Worm (Caenorhabditis elegans): ENCODE measurements around the gene nhr-108.
"Not testable (repeated sequence)": the region's sequence is repeated elsewhere in the genome, so short reads cannot be mapped to it uniquely, and the experiment has no call there.

nhr-108 gene

DNA sequence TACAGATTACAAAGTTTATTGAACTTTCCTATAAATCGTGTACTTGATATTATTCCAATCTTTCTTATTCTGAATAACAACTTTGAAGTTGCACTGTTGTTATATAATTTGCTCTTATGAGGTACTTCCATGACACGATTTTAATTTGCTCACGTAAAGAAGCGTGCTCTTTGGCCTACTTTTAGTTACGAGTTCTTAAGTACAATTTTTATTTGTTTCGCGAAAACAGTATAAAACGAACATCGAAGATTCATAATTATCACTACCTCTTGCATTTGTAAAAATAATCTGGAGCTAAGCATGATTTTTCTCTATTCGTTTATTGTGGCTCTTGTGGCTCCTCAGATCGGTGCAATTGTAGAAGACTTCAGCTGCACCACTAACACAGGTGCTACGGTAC lies 10.6 kb downstream of the nhr-108 start, which contains the start of gene F35E8.7:
F35E8.7 (plus strand) TSS at position 301 of the 400 bp plus-strand sequence.
- TF ChIP-seq ceh-13 (GFP tag; optimal IDR thresholded peaks at IDR 0.05): no peak
- no peak for TF ChIP-seq pes-1 (GFP tag; IDR thresholded peaks at IDR 0.05)
- TF ChIP-seq hnd-1 (tag; optimal IDR thresholded peaks at IDR 0.05): no peak
- no peak for TF ChIP-seq aly-1 (tag; optimal IDR thresholded peaks at IDR 0.05)
- no peak for TF ChIP-seq scrt-1 (GFP tag; IDR thresholded peaks at IDR 0.05)
- no peak for TF ChIP-seq ets-7 (tag; optimal IDR thresholded peaks at IDR 0.05)
- no peak for TF ChIP-seq ama-1 (optimal IDR thresholded peaks at IDR 0.05)

- no peak for TF ChIP-seq ceh-13 (GFP tag; optimal IDR thresholded peaks at IDR 0.05)
- no peak for TF ChIP-seq flt-1 (GFP tag; IDR thresholded peaks at IDR 0.05)
- no peak for TF ChIP-seq hmbx-1 (tag; optimal IDR thresholded peaks at IDR 0.05)
Measured at ce11 chrV:15912677-15913076, 11.6 kb downstream of the nhr-108 start.

DNA sequence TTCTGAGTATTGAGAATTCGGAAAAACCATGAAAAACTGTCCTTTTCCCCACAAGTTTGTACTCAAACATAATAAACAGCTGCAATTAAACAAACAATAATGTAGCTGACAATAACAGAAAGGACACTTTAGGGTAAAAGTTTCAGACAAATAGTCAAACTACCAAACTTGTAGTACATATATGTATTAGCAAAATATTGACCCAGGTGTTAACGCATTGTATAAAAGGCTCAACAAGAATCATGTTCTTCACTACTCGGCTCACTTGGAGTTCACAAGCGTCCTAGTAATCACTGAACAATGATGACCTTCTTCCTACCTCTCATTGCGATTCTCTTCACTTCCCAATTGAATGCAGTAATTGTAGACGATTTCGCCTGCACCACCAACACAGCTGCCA lies 12.4 kb downstream of the nhr-108 start, which contains the start of gene F35E8.6:
F35E8.6 (plus strand) TSS at position 301 of the 400 bp plus-strand sequence.
- TF ChIP-seq pes-1 (GFP tag; IDR thresholded peaks at IDR 0.05) (no peak), ama-1 (optimal IDR thresholded peaks at IDR 0.05) (no peak), hmbx-1 (tag; optimal IDR thresholded peaks at IDR 0.05) (no peak), F13C5.2 (tag; optimal IDR thresholded peaks at IDR 0.05) (no peak), ceh-13 (GFP tag; optimal IDR thresholded peaks at IDR 0.05) (no peak), ets-7 (tag; optimal IDR thresholded peaks at IDR 0.05) (no peak), B0310.2 (tag; optimal IDR thresholded peaks at IDR 0.05) (no peak), ceh-36 (tag; optimal IDR thresholded peaks at IDR 0.05) (no peak), scrt-1 (GFP tag; IDR thresholded peaks at IDR 0.05) (no peak), tbx-11 (GFP tag; IDR thresholded peaks at IDR 0.05) (no peak), hmg-4 (GFP tag; optimal IDR thresholded peaks at IDR 0.05) (no peak), flt-1 (GFP tag; IDR thresholded peaks at IDR 0.05) (no peak), sea-1 (GFP tag; conservative IDR thresholded peaks at IDR 0.05) (no peak)

DNA sequence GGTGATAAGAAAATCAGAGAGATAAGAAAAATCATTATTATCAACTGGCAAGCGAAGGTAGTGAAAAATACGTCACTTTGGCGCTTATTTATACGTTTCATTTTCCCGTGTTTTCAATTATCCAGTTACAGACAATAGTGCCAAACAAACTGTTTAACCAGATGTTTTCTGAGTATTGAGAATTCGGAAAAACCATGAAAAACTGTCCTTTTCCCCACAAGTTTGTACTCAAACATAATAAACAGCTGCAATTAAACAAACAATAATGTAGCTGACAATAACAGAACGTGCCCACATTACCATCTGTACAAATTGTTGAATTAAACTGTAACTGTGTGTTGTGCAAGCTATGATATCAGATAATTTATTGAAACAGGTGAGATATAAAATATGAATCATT lies 18.7 kb downstream of the nhr-108 start, which contains the start of the genes F35E8.1 and F35E8.2:
F35E8.1 (minus strand) TSS at position 101 of the 400 bp plus-strand sequence.
F35E8.2 (plus strand) TSS at position 132 of the 400 bp plus-strand sequence.
- not testable (repeated sequence) for TF ChIP-seq tra-4 (tag; optimal IDR thresholded peaks at IDR 0.05); hmg-4 (GFP tag; optimal IDR thresholded peaks at IDR 0.05); aly-1 (tag; optimal IDR thresholded peaks at IDR 0.05)

- TF ChIP-seq tbx-11 (GFP tag; IDR thresholded peaks at IDR 0.05) (no peak), flt-1 (GFP tag; IDR thresholded peaks at IDR 0.05) (no peak), pes-1 (GFP tag; IDR thresholded peaks at IDR 0.05) (no peak), hnd-1 (tag; optimal IDR thresholded peaks at IDR 0.05) (no peak), ceh-36 (tag; optimal IDR thresholded peaks at IDR 0.05) (no peak), hmbx-1 (tag; optimal IDR thresholded peaks at IDR 0.05) (no peak), hmg-4 (GFP tag; optimal IDR thresholded peaks at IDR 0.05) (no peak), ets-7 (tag; optimal IDR thresholded peaks at IDR 0.05) (no peak), scrt-1 (GFP tag; IDR thresholded peaks at IDR 0.05) (no peak), F13C5.2 (tag; optimal IDR thresholded peaks at IDR 0.05) (no peak), tbx-37 (GFP tag; conservative IDR thresholded peaks at IDR 0.05) (no peak), aly-1 (tag; optimal IDR thresholded peaks at IDR 0.05) (no peak), ama-1 (optimal IDR thresholded peaks at IDR 0.05) (no peak)
Measured at ce11 chrV:15900564-15900963, 23.7 kb downstream of the nhr-108 start.

ce11 chrV:15899696-15900095 lies 24.6 kb downstream of the nhr-108 start, which contains the start of gene T06C12.14:
Gene T06C12.14, plus strand, starts transcription at chrV:15899996.
- TF ChIP-seq hmg-4 (GFP tag; optimal IDR thresholded peaks at IDR 0.05): no peak
- TF ChIP-seq scrt-1 (GFP tag; IDR thresholded peaks at IDR 0.05): no peak
- no peak for TF ChIP-seq F13C5.2 (tag; optimal IDR thresholded peaks at IDR 0.05)

DNA sequence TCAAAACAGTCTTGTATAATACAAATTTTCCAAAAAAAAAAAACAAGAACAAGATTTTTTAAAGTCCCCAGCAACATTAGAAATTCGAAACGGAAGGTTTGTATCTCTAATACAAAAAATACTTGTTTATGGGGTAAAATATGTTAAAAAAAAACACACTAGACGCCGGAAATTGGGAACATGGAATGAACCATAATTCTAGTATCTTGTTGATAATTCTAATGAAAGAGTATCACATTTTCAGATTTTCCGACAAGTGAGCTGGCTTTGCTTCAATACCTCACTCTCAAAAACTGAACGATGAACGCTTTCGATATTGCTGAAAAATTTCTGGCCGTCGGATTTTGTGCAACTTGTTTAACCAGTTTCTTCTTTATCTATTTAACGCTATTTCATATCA lies 26.6 kb downstream of the nhr-108 start, which contains the start of gene str-60:
str-60 (plus strand) TSS at position 301 of the 400 bp plus-strand sequence.
- TF ChIP-seq hmg-4 (GFP tag; optimal IDR thresholded peaks at IDR 0.05): no peak
- TF ChIP-seq F13C5.2 (tag; optimal IDR thresholded peaks at IDR 0.05): no peak
- no peak for TF ChIP-seq hnd-1 (tag; optimal IDR thresholded peaks at IDR 0.05)
- no peak for TF ChIP-seq tbx-37 (GFP tag; conservative IDR thresholded peaks at IDR 0.05)

- TF ChIP-seq F13C5.2 (tag; optimal IDR thresholded peaks at IDR 0.05) (no peak), ceh-36 (tag; optimal IDR thresholded peaks at IDR 0.05) (no peak), tbx-37 (GFP tag; conservative IDR thresholded peaks at IDR 0.05) (no peak), scrt-1 (GFP tag; IDR thresholded peaks at IDR 0.05) (no peak), hnd-1 (tag; optimal IDR thresholded peaks at IDR 0.05) (no peak), tbx-11 (GFP tag; IDR thresholded peaks at IDR 0.05) (no peak), ama-1 (optimal IDR thresholded peaks at IDR 0.05) (no peak), sea-1 (GFP tag; conservative IDR thresholded peaks at IDR 0.05) (no peak), hmg-4 (GFP tag; optimal IDR thresholded peaks at IDR 0.05) (no peak), tra-4 (tag; optimal IDR thresholded peaks at IDR 0.05) (no peak), aly-1 (tag; optimal IDR thresholded peaks at IDR 0.05) (no peak), ets-7 (tag; optimal IDR thresholded peaks at IDR 0.05) (no peak), ceh-13 (GFP tag; optimal IDR thresholded peaks at IDR 0.05) (no peak), hmbx-1 (tag; optimal IDR thresholded peaks at IDR 0.05) (no peak), pes-1 (GFP tag; IDR thresholded peaks at IDR 0.05) (no peak), B0310.2 (tag; optimal IDR thresholded peaks at IDR 0.05) (no peak), flt-1 (GFP tag; IDR thresholded peaks at IDR 0.05) (no peak)
Measured at ce11 chrV:15896671-15897070, 27.6 kb downstream of the nhr-108 start, which contains the start of gene nhr-213. Gene nhr-213, minus strand, starts transcription at chrV:15896771.

DNA sequence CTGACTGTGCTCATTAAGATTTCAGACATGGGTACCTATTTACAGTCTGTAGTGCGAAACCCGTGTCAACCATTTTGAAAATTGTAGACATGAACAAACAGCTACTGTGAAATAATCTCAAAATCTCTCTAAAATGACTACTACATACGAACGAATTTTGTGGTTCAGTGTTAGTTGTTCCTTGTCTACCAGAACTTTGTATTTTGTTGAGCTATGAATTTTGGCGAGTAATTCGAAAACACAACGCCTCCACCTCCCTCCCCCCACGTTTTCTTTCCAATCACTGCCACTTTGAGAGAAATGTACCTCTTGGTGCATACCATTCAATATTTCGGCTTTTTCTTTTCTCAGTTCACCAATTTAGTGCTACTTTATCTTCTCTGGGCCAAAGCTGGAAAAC lies 31.6 kb downstream of the nhr-108 start, which contains the start of gene T06C12.11:
T06C12.11 (plus strand) TSS at position 301 of the 400 bp plus-strand sequence.
- no peak for TF ChIP-seq hmbx-1 (tag; optimal IDR thresholded peaks at IDR 0.05)
- TF ChIP-seq tbx-37 (GFP tag; conservative IDR thresholded peaks at IDR 0.05): no peak
- TF ChIP-seq ceh-36 (tag; optimal IDR thresholded peaks at IDR 0.05): no peak
- no peak for TF ChIP-seq F13C5.2 (tag; optimal IDR thresholded peaks at IDR 0.05)
- no peak for TF ChIP-seq tbx-11 (GFP tag; IDR thresholded peaks at IDR 0.05)
- TF ChIP-seq sea-1 (GFP tag; conservative IDR thresholded peaks at IDR 0.05): no peak
- no peak for TF ChIP-seq hmg-4 (GFP tag; optimal IDR thresholded peaks at IDR 0.05)
- no peak for TF ChIP-seq pes-1 (GFP tag; IDR thresholded peaks at IDR 0.05)
- TF ChIP-seq aly-1 (tag; optimal IDR thresholded peaks at IDR 0.05): no peak
- TF ChIP-seq hnd-1 (tag; optimal IDR thresholded peaks at IDR 0.05): no peak
- TF ChIP-seq scrt-1 (GFP tag; IDR thresholded peaks at IDR 0.05): no peak
- no peak for TF ChIP-seq B0310.2 (tag; optimal IDR thresholded peaks at IDR 0.05)
- no peak for TF ChIP-seq tra-4 (tag; optimal IDR thresholded peaks at IDR 0.05)
- TF ChIP-seq flt-1 (GFP tag; IDR thresholded peaks at IDR 0.05): no peak
- TF ChIP-seq ets-7 (tag; optimal IDR thresholded peaks at IDR 0.05): no peak
- no peak for TF ChIP-seq ceh-13 (GFP tag; optimal IDR thresholded peaks at IDR 0.05)
- TF ChIP-seq ama-1 (optimal IDR thresholded peaks at IDR 0.05): no peak
